Fruit fly (Drosophila melanogaster) whole organism, wandering third instar larva: Measurements from ENCODE around the gene hth.

Source experiments
- Abd-B ChIP-seq: fragments of >200 bp; optimal IDR thresholded peaks from 2 replicates; lab custom pipeline; 2017; ENCODE audit warnings: missing biosample characterization, missing genetic modification characterization
- CG32264 ChIP-seq: fragments of 200-800 bp; sonication (Bioruptor generic); optimal IDR thresholded peaks from 2 replicates; lab custom pipeline; 2016; ENCODE audit warnings: missing biosample characterization, missing genetic modification characterization
- CG9705 ChIP-seq: fragments of 200-800 bp; sonication (Bioruptor generic); optimal IDR thresholded peaks from 2 replicates; lab custom pipeline; 2018; ENCODE audit warnings: missing biosample characterization, mild to moderate bottlenecking, missing genetic modification characterization
- CrebA ChIP-seq: fragments of 200-800 bp; sonication (Bioruptor generic); optimal IDR thresholded peaks from 2 replicates; lab custom pipeline; 2016; ENCODE audit warnings: missing biosample characterization, mild to moderate bottlenecking, missing genetic modification characterization, borderline replicate concordance
- Dfd ChIP-seq: fragments of >200 bp; optimal IDR thresholded peaks from 2 replicates; lab custom pipeline; 2017; ENCODE audit warnings: missing biosample characterization, missing genetic modification characterization
- Dif ChIP-seq: fragments of 200-275, 200-300 bp; sonication (Bioruptor generic); optimal IDR thresholded peaks from 2 replicates; lab custom pipeline; 2018; ENCODE audit warnings: missing biosample characterization, missing genetic modification characterization; ENCODE audit not compliant: partially characterized antibody
- GATAd ChIP-seq: sonication (Bioruptor generic); optimal IDR thresholded peaks from 2 replicates; lab custom pipeline; 2016; ENCODE audit warnings: missing biosample characterization, missing genetic modification characterization
- HLH106 ChIP-seq: fragments of 200-800 bp; optimal IDR thresholded peaks from 3 replicates; lab custom pipeline; 2019; ENCODE audit warnings: missing biosample characterization, mild to moderate bottlenecking, missing genetic modification characterization, moderate library complexity
- Hnf4 ChIP-seq: fragments of 200-800 bp; sonication (Bioruptor generic); optimal IDR thresholded peaks from 2 replicates; lab custom pipeline; 2016; ENCODE audit warnings: missing biosample characterization, mild to moderate bottlenecking, missing genetic modification characterization
- Jra ChIP-seq: sonication (Bioruptor generic); optimal IDR thresholded peaks from 2 replicates; lab custom pipeline; 2016; ENCODE audit warnings: missing biosample characterization, missing genetic modification characterization
- Mio ChIP-seq: sonication (Bioruptor generic); optimal IDR thresholded peaks from 2 replicates; lab custom pipeline; 2016; ENCODE audit warnings: missing biosample characterization, missing genetic modification characterization
- N ChIP-seq: fragments of >200 bp; optimal IDR thresholded peaks from 2 replicates; lab custom pipeline; 2018; ENCODE audit warnings: missing biosample characterization, missing external identifiers, missing genetic modification characterization
- OdsH ChIP-seq: fragments of 200-800 bp; sonication (Bioruptor generic); optimal IDR thresholded peaks from 2 replicates; lab custom pipeline; 2016; ENCODE audit warnings: missing biosample characterization, mild to moderate bottlenecking, missing genetic modification characterization
- Rel ChIP-seq, 2 experiments: fragments of 200-800 bp; sonication (Bioruptor generic) in 1 of 2; optimal IDR thresholded peaks; 2 replicates in 1 of 2; 3 replicates in 1 of 2; lab custom pipeline; 2016 to 2019; ENCODE audit warnings: mild to moderate bottlenecking in 2 of 2, missing biosample characterization in 2 of 2, missing genetic modification characterization in 2 of 2, moderate library complexity in 1 of 2
- Sp1 ChIP-seq: fragments of 200-800 bp; sonication (Bioruptor generic); optimal IDR thresholded peaks from 3 replicates; lab custom pipeline; 2019; ENCODE audit warnings: missing biosample characterization, mild to moderate bottlenecking, missing genetic modification characterization, moderate library complexity
- Vsx2 ChIP-seq: fragments of 200-300, 225-300 bp; sonication (Bioruptor generic); optimal IDR thresholded peaks from 2 replicates; lab custom pipeline; 2018; ENCODE audit warnings: missing biosample characterization, missing genetic modification characterization; ENCODE audit not compliant: partially characterized antibody
- brk ChIP-seq: fragments of 200-800 bp; sonication (Bioruptor generic); optimal IDR thresholded peaks from 2 replicates; lab custom pipeline; 2016; ENCODE audit warnings: missing biosample characterization, mild to moderate bottlenecking, missing genetic modification characterization
- dl ChIP-seq, 2 experiments: fragments of 175-275, 200-275 bp in 1 of 2; fragments of 200-275 bp in 1 of 2; sonication (Bioruptor generic); optimal IDR thresholded peaks; lab custom pipeline; 2018; ENCODE audit warnings: mild to moderate bottlenecking in 2 of 2, missing biosample characterization in 2 of 2, missing genetic modification characterization in 2 of 2, moderate library complexity in 2 of 2; ENCODE audit not compliant: partially characterized antibody in 2 of 2, insufficient read depth in 1 of 2
- dsf ChIP-seq: sonication (Bioruptor generic); optimal IDR thresholded peaks from 2 replicates; lab custom pipeline; 2016; ENCODE audit warnings: missing biosample characterization, missing genetic modification characterization, borderline replicate concordance
- ey ChIP-seq: fragments of 200-800 bp; sonication (Bioruptor generic); optimal IDR thresholded peaks from 2 replicates; lab custom pipeline; 2016; ENCODE audit warnings: missing biosample characterization, missing genetic modification characterization
- foxo ChIP-seq, 2 experiments: fragments of 200-800 bp; sonication (Bioruptor generic); optimal IDR thresholded peaks; 2 replicates in 1 of 2; 3 replicates in 1 of 2; lab custom pipeline; 2016 to 2017; ENCODE audit warnings: missing biosample characterization in 2 of 2, missing genetic modification characterization in 2 of 2
- h ChIP-seq: fragments of 200-800 bp; sonication (Bioruptor generic); optimal IDR thresholded peaks from 3 replicates; lab custom pipeline; 2016; ENCODE audit warnings: missing biosample characterization, mild to moderate bottlenecking, missing genetic modification characterization
- jim ChIP-seq: fragments of 175-275, 200-325 bp; sonication (Bioruptor generic); optimal IDR thresholded peaks from 2 replicates; lab custom pipeline; 2016; ENCODE audit warnings: missing biosample characterization, mild to moderate bottlenecking, missing genetic modification characterization
- lola ChIP-seq: fragments of >200 bp; optimal IDR thresholded peaks from 2 replicates; lab custom pipeline; 2017; ENCODE audit warnings: missing biosample characterization, missing genetic modification characterization
- psq ChIP-seq: fragments of 200-800 bp; sonication (Bioruptor generic); optimal IDR thresholded peaks from 3 replicates; lab custom pipeline; 2017; ENCODE audit warnings: missing biosample characterization, mild to moderate bottlenecking, missing genetic modification characterization, moderate library complexity
- sage ChIP-seq: fragments of 200-800 bp; sonication (Bioruptor generic); optimal IDR thresholded peaks from 2 replicates; lab custom pipeline; 2016; ENCODE audit warnings: missing biosample characterization, mild to moderate bottlenecking, missing genetic modification characterization
- sv ChIP-seq: fragments of 200-800 bp; sonication (Bioruptor generic); optimal IDR thresholded peaks from 3 replicates; lab custom pipeline; 2016; ENCODE audit warnings: missing biosample characterization, missing genetic modification characterization
- tai ChIP-seq: sonication (Bioruptor generic); optimal IDR thresholded peaks from 2 replicates; lab custom pipeline; 2016; ENCODE audit warnings: missing biosample characterization, missing genetic modification characterization
- usp ChIP-seq: fragments of >200 bp; optimal IDR thresholded peaks from 2 replicates; lab custom pipeline; 2017; ENCODE audit warnings: missing biosample characterization, missing genetic modification characterization
- woc ChIP-seq: sonication (Bioruptor generic); optimal IDR thresholded peaks from 2 replicates; lab custom pipeline; 2016; ENCODE audit warnings: missing biosample characterization, mild to moderate bottlenecking, missing genetic modification characterization

The hth gene

DNA sequence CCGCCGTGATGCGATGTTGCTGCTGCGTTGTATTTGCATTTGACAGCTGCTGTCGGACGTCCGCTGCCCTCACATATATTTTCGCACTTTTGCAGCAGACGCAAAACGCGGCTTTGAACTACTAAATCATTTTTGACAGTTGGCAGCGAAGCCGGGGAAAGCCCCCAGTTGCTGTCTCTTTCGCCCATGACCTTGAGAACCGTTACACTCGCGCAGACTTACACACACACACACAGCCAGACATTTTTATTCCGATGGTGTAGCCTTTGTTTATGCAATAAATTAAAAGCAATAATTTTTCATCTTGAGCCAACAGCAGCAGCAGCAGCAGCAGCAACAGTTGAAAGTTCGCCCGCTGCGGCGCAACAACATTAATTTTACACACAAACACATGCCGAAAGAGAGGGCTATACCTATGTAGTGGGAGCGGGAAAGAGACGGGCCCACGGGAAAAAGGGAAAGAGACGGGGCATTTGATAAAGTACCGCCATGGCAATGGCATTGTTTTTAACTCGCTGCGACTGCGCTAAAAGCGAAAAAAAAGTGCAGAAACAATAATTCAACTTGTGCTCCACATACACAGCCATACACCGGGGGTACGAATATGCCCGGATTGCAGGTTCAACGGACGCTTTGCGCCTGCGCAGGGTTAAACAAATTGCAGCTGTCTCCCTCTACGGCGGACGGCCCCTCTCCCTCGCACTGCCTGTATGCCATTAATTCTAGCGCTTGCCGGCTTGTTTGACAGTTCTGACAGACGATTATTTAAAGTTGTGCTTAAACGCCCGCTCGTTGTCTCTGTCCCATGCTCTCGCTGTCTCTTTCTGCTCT is 92.9 kb downstream of the hth start:
- TF ChIP-seq sage (GFP tag; lab: Kevin White, UChicago) (no peak), Rel (GFP tag; optimal IDR thresholded peaks at IDR 0.05; lab: Kevin White, UChicago) (no peak), Rel (tag; optimal IDR thresholded peaks at IDR 0.05; lab: Kevin White, UChicago) (peak; percentile 78), Abd-B (no peak)

DNA sequence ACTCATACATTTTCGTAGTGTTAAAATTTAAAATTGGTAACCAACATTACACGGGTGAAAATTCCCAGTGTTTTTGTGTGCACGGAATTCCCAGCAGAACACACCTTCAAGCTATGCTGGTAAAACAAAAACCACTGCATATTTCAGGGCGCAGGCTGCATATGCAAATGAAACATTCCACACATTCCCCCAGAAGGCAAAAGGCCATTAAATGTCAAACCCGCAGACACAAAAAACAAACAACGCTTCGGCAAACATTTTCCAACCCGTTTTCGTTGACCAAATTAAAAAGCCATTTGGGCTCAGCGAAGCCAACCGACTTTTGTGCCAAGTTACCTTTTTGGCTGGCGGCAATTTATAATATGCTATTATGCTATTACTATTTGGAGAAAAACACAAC is 95.3 kb downstream of the hth start:
- TF ChIP-seq h (GFP tag; lab: Kevin White, UChicago) (no peak), sage (GFP tag; lab: Kevin White, UChicago) (no peak), brk (no peak), jim (GFP tag; lab: Kevin White, UChicago) (no peak), Rel (GFP tag; optimal IDR thresholded peaks at IDR 0.05; lab: Kevin White, UChicago) (no peak), Rel (tag; optimal IDR thresholded peaks at IDR 0.05; lab: Kevin White, UChicago) (no peak), GATAd (no peak), CrebA (GFP tag; lab: Kevin White, UChicago) (no peak), woc (GFP tag; lab: Kevin White, UChicago) (no peak), ey (GFP tag; lab: Kevin White, UChicago) (no peak), N (GFP tag; lab: Kevin White, UChicago) (no peak), HLH106 (no peak), sv (GFP tag; lab: Kevin White, UChicago) (no peak), foxo (GFP tag; optimal IDR thresholded peaks at IDR 0.05; lab: Kevin White, UChicago) (no peak), Sp1 (GFP tag; lab: Kevin White, UChicago) (no peak), Hnf4 (no peak), Dif (GFP tag; lab: Kevin White, UChicago) (no peak), Abd-B (no peak)

DNA sequence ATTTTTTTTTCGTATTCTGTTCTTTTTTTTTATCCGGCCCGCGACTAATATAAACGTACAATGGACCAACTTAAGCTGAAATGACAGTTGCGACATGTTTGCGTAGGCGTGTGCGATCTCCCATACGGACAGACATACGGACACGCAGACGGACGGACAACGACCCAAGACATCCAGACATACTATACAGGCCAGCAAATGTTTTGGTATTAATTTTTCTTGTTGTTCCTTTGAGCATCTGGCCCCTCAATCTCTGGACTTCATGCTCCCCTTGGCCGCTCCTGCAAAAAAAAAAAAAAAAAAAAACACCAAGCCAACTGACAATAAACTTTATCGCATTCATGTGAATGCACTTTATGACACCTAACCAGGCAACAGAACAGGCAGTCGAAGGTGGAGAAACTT is 99.8 kb downstream of the hth start:
- TF ChIP-seq jim (GFP tag; lab: Kevin White, UChicago) = peak; percentile 41
- TF ChIP-seq N (GFP tag; lab: Kevin White, UChicago) = no peak
- TF ChIP-seq, all 38 proteins: peak for 1

DNA sequence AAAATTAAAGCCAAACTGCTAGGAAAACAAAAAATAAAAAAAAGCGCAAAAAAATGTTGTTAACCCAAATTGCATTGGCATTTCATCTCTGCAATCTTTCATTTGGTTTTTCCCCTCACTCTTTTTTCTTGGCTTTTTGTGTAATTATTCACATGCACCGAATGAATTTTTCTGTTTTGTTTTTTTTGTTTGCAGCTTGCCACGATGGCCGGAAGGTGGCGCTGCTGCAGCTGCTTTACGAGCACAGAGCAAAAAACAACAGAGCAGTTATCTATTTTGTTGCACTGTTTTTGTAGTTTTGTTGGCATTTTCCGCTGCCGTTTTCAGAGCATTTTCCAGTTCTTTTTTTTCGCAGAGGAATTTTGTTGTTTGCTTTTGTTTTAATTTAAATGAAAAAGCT is 100.6 kb downstream of the hth start:
- no peak for TF ChIP-seq OdsH (GFP tag; lab: Kevin White, UChicago)
- no peak for TF ChIP-seq dsf (GFP tag; lab: Kevin White, UChicago)
- TF ChIP-seq Abd-B = no peak
- TF ChIP-seq Dfd = no peak
- TF ChIP-seq CG32264 = no peak
- no peak for TF ChIP-seq woc (GFP tag; lab: Kevin White, UChicago)
- TF ChIP-seq h (GFP tag; lab: Kevin White, UChicago) = no peak
- TF ChIP-seq usp (GFP tag; lab: Kevin White, UChicago) = no peak
- no peak for TF ChIP-seq psq
- no peak for TF ChIP-seq CrebA (GFP tag; lab: Kevin White, UChicago)
- no peak for TF ChIP-seq tai (GFP tag; lab: Kevin White, UChicago)
- TF ChIP-seq ey (GFP tag; lab: Kevin White, UChicago) = no peak
- TF ChIP-seq Jra (GFP tag; lab: Kevin White, UChicago) = no peak
- TF ChIP-seq Sp1 (GFP tag; lab: Kevin White, UChicago) = no peak
- no peak for TF ChIP-seq Mio
- no peak for TF ChIP-seq CG9705 (GFP tag; lab: Kevin White, UChicago)
- TF ChIP-seq jim (GFP tag; lab: Kevin White, UChicago) = no peak
- no peak for TF ChIP-seq Vsx2 (GFP tag; lab: Kevin White, UChicago)
- TF ChIP-seq sage (GFP tag; lab: Kevin White, UChicago) = no peak
- TF ChIP-seq lola (GFP tag; lab: Kevin White, UChicago) = no peak

DNA sequence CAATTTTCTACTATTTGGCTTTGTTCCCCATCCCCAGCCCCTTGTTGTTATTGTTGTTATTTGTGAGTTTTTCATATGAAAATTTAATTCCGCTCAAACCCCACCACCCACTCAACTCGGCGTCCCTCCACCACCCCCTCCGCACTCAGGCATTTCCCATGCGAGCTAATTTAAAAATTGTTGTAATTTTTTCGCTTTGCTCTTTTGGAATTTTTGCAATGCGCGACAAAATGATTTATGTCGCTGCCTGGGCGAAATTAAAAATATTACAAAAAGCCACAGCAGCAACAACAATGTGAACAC is 101.6 kb downstream of the hth start:
- TF ChIP-seq OdsH (GFP tag; lab: Kevin White, UChicago) (no peak), foxo (GFP tag; optimal IDR thresholded peaks at IDR 0.05; lab: Kevin White, UChicago) (no peak), CG32264 (no peak), sage (GFP tag; lab: Kevin White, UChicago) (no peak), sv (GFP tag; lab: Kevin White, UChicago) (no peak), dl (GFP tag; optimal IDR thresholded peaks at IDR 0.05; lab: Kevin White, UChicago; ENCODE audit: insufficient read depth in 1 of 2, partially characterized antibody in 2 of 2) (no peak), Rel (GFP tag; optimal IDR thresholded peaks at IDR 0.05; lab: Kevin White, UChicago) (no peak), Rel (tag; optimal IDR thresholded peaks at IDR 0.05; lab: Kevin White, UChicago) (no peak), Hnf4 (no peak), brk (no peak), Abd-B (no peak), dsf (GFP tag; lab: Kevin White, UChicago) (no peak), Sp1 (GFP tag; lab: Kevin White, UChicago) (no peak), Dif (GFP tag; lab: Kevin White, UChicago) (no peak), Jra (GFP tag; lab: Kevin White, UChicago) (no peak), Dfd (no peak), woc (GFP tag; lab: Kevin White, UChicago) (no peak)
